Fruit fly (Drosophila melanogaster) whole organism, embryonic: Measurements from ENCODE around the gene CG32432.
A peak's percentile ranks its signal among the peaks of the same experiment; 100 is the strongest.

Experiments used
- Adf1 ChIP-seq: fragments of 200-800 bp; sonication (Bioruptor generic); IDR thresholded peaks from 2 replicates; pipeline ENCODE4 v1.3.6; 2022; ENCODE audit warnings: missing biosample characterization, missing genetic modification characterization
- Atf6 ChIP-seq: fragments of 200-800 bp; sonication (Bioruptor generic); IDR thresholded peaks from 2 replicates; pipeline ENCODE4 v1.3.6; 2022; ENCODE audit warnings: missing biosample characterization, missing genetic modification characterization
- BtbVII ChIP-seq: fragments of 200-800 bp; sonication (Bioruptor generic); optimal IDR thresholded peaks from 3 replicates; lab custom pipeline; 2017; ENCODE audit warnings: missing biosample characterization, mild to moderate bottlenecking, missing genetic modification characterization
- Bteb2 ChIP-seq: fragments of 200-800 bp; sonication (Bioruptor generic); optimal IDR thresholded peaks from 2 replicates; lab custom pipeline; 2016; ENCODE audit warnings: missing biosample characterization, missing genetic modification characterization
- CG11560 ChIP-seq: fragments of 200-800 bp; sonication (Bioruptor generic); IDR thresholded peaks from 3 replicates; pipeline ENCODE4 v1.3.6; 2022; ENCODE audit warnings: missing biosample characterization, missing genetic modification characterization
- CG12071 ChIP-seq: fragments of 200-800 bp; sonication (Bioruptor generic); optimal IDR thresholded peaks from 3 replicates; lab custom pipeline; 2018; ENCODE audit warnings: missing biosample characterization, mild to moderate bottlenecking, missing genetic modification characterization
- CG13287 ChIP-seq: fragments of 200-800 bp; sonication (Bioruptor generic); IDR thresholded peaks from 2 replicates; pipeline ENCODE4 v1.3.6; 2022; ENCODE audit warnings: missing biosample characterization, missing genetic modification characterization; ENCODE audit not compliant: partially characterized antibody
- CG13296 ChIP-seq: fragments of 200-800 bp; sonication (Bioruptor generic); optimal IDR thresholded peaks from 3 replicates; lab custom pipeline; 2018; ENCODE audit warnings: missing biosample characterization, mild to moderate bottlenecking, missing genetic modification characterization
- CG14860 ChIP-seq: fragments of 200-800 bp; sonication (Bioruptor generic); IDR thresholded peaks from 3 replicates; pipeline ENCODE4 v1.3.6; 2022; ENCODE audit warnings: missing biosample characterization, missing genetic modification characterization; ENCODE audit not compliant: partially characterized antibody
- CG1529 ChIP-seq: fragments of 200-800 bp; sonication (Bioruptor generic); optimal IDR thresholded peaks from 3 replicates; lab custom pipeline; 2018; ENCODE audit warnings: missing biosample characterization, missing genetic modification characterization
- CG16779 ChIP-seq: fragments of 200-800 bp; sonication (Bioruptor generic); IDR thresholded peaks from 2 replicates; pipeline ENCODE4 v1.3.6; 2022; ENCODE audit warnings: missing biosample characterization, missing genetic modification characterization
- CG17359 ChIP-seq: fragments of 200-800 bp; sonication (Bioruptor generic); optimal IDR thresholded peaks from 3 replicates; lab custom pipeline; 2018; ENCODE audit warnings: missing biosample characterization, mild to moderate bottlenecking, missing genetic modification characterization, moderate library complexity
- CG2129 ChIP-seq: fragments of 200-800 bp; sonication (Bioruptor generic); IDR thresholded peaks from 2 replicates; pipeline ENCODE4 v1.3.6; 2022; ENCODE audit warnings: missing biosample characterization, missing genetic modification characterization; ENCODE audit not compliant: partially characterized antibody
- CG2678 ChIP-seq: fragments of 200-800 bp; sonication (Bioruptor generic); optimal IDR thresholded peaks from 3 replicates; lab custom pipeline; 2019; ENCODE audit warnings: missing biosample characterization, mild to moderate bottlenecking, missing genetic modification characterization, moderate library complexity
- CG30403 ChIP-seq: fragments of 200-800 bp; sonication (Bioruptor generic); optimal IDR thresholded peaks from 3 replicates; lab custom pipeline; 2016; ENCODE audit warnings: missing biosample characterization, missing genetic modification characterization
- CG33213 ChIP-seq: fragments of 200-800 bp; sonication (Bioruptor generic); optimal IDR thresholded peaks from 3 replicates; lab custom pipeline; 2016; ENCODE audit warnings: missing biosample characterization, missing genetic modification characterization
- CG34224 ChIP-seq: fragments of 200-800 bp; sonication (Bioruptor generic); IDR thresholded peaks from 3 replicates; pipeline ENCODE4 v1.3.6; 2022; ENCODE audit warnings: missing biosample characterization, missing genetic modification characterization; ENCODE audit not compliant: partially characterized antibody
- CG3995 ChIP-seq: fragments of 200-800 bp; sonication (Bioruptor generic); optimal IDR thresholded peaks from 3 replicates; lab custom pipeline; 2016; ENCODE audit warnings: missing biosample characterization, missing genetic modification characterization
- CG7745 ChIP-seq: fragments of 200-800 bp; sonication (Bioruptor generic); optimal IDR thresholded peaks from 2 replicates; lab custom pipeline; 2018; ENCODE audit warnings: missing biosample characterization, mild to moderate bottlenecking, missing genetic modification characterization, moderate library complexity
- CG7928 ChIP-seq: fragments of 200-800 bp; sonication (Bioruptor generic); optimal IDR thresholded peaks from 2 replicates; lab custom pipeline; 2017; ENCODE audit warnings: missing biosample characterization, mild to moderate bottlenecking, missing genetic modification characterization
- CG8290 ChIP-seq, 3 experiments: fragments of 200-800 bp; sonication (Bioruptor generic); optimal IDR thresholded peaks; 2 replicates each; lab custom pipeline; 2016 to 2019; ENCODE audit warnings: missing biosample characterization in 3 of 3, missing genetic modification characterization in 3 of 3, mild to moderate bottlenecking in 2 of 3, moderate library complexity in 1 of 3
- CoRest ChIP-seq: fragments of 200-800 bp; sonication (Bioruptor generic); optimal IDR thresholded peaks from 3 replicates; lab custom pipeline; 2018; ENCODE audit warnings: missing biosample characterization, mild to moderate bottlenecking, missing genetic modification characterization, moderate library complexity
- HLH4C ChIP-seq: fragments of 200-800 bp; sonication (Bioruptor generic); IDR thresholded peaks from 3 replicates; pipeline ENCODE4 v1.3.6; 2022; ENCODE audit warnings: missing biosample characterization, missing genetic modification characterization; ENCODE audit not compliant: partially characterized antibody
- Hr3 ChIP-seq: fragments of 200-800 bp; sonication (Bioruptor generic); optimal IDR thresholded peaks from 3 replicates; lab custom pipeline; 2016; ENCODE audit warnings: missing biosample characterization, missing genetic modification characterization
- Kr ChIP-seq: fragments of 200-800 bp; sonication (Bioruptor generic); optimal IDR thresholded peaks from 2 replicates; lab custom pipeline; 2017; ENCODE audit warnings: missing biosample characterization, mild to moderate bottlenecking, missing genetic modification characterization
- MESR4 ChIP-seq: fragments of 200-800 bp; sonication (Bioruptor generic); optimal IDR thresholded peaks from 2 replicates; lab custom pipeline; 2018; ENCODE audit warnings: missing biosample characterization, mild to moderate bottlenecking, missing genetic modification characterization, moderate library complexity
- Med ChIP-seq: fragments of 200-800 bp; sonication (Bioruptor generic); peaks from one replicate; lab custom pipeline; 2016; ENCODE audit warnings: missing biosample characterization, missing genetic modification characterization, mild to moderate bottlenecking, inconsistent platforms, moderate library complexity
- Neu2 ChIP-seq: fragments of 200-800 bp; sonication (Bioruptor generic); optimal IDR thresholded peaks from 3 replicates; lab custom pipeline; 2016; ENCODE audit warnings: missing biosample characterization, missing genetic modification characterization, borderline replicate concordance
- Sry-β ChIP-seq: fragments of 200-800 bp; sonication (Bioruptor generic); optimal IDR thresholded peaks from 2 replicates; lab custom pipeline; 2018; ENCODE audit warnings: missing biosample characterization, mild to moderate bottlenecking, missing genetic modification characterization, moderate library complexity
- Sry-δ ChIP-seq: fragments of 200-800 bp; sonication (Bioruptor generic); optimal IDR thresholded peaks from 2 replicates; lab custom pipeline; 2016; ENCODE audit warnings: missing biosample characterization, missing genetic modification characterization
- Xrp1 ChIP-seq: fragments of 200-800 bp; sonication (Bioruptor generic); IDR thresholded peaks from 2 replicates; pipeline ENCODE4 v1.3.6; 2022; ENCODE audit warnings: missing biosample characterization, missing genetic modification characterization
- YL-1 ChIP-seq: fragments of 200-800 bp; sonication (Bioruptor generic); optimal IDR thresholded peaks from 3 replicates; lab custom pipeline; 2017; ENCODE audit warnings: missing biosample characterization, mild to moderate bottlenecking, missing genetic modification characterization
- ash1 ChIP-seq: fragments of 200-800 bp; sonication (Bioruptor generic); optimal IDR thresholded peaks from 2 replicates; lab custom pipeline; 2018; ENCODE audit warnings: missing biosample characterization, mild to moderate bottlenecking, missing genetic modification characterization
- ci ChIP-seq: fragments of 200-800 bp; sonication (Bioruptor generic); IDR thresholded peaks from 3 replicates; pipeline ENCODE4 v1.3.6; 2022; ENCODE audit warnings: missing biosample characterization, missing genetic modification characterization
- da ChIP-seq: fragments of 200-800 bp; sonication (Bioruptor generic); optimal IDR thresholded peaks from 2 replicates; lab custom pipeline; 2016; ENCODE audit warnings: missing biosample characterization, missing genetic modification characterization
- dm ChIP-seq: fragments of 200-800 bp; sonication (Bioruptor generic); optimal IDR thresholded peaks from 3 replicates; lab custom pipeline; 2016; ENCODE audit warnings: missing biosample characterization, missing genetic modification characterization
- eve ChIP-seq, 2 experiments: fragments of >200 bp; optimal IDR thresholded peaks; 2 replicates each; lab custom pipeline; 2017; ENCODE audit warnings: missing biosample characterization in 2 of 2, missing genetic modification characterization in 2 of 2
- gce ChIP-seq: fragments of 200-800 bp; sonication (Bioruptor generic); IDR thresholded peaks from 3 replicates; pipeline ENCODE4 v1.3.6; 2022; ENCODE audit warnings: missing biosample characterization, missing genetic modification characterization
- gfzf ChIP-seq: fragments of 200-800 bp; sonication (Bioruptor generic); optimal IDR thresholded peaks from 2 replicates; lab custom pipeline; 2016; ENCODE audit warnings: missing biosample characterization, mild to moderate bottlenecking, missing genetic modification characterization, moderate library complexity
- insv ChIP-seq, 2 experiments: fragments of 200-800 bp; sonication (Bioruptor generic); optimal IDR thresholded peaks; 3 replicates each; lab custom pipeline; 2016 to 2018; ENCODE audit warnings: missing biosample characterization in 2 of 2, missing genetic modification characterization in 2 of 2
- otp ChIP-seq: fragments of 200-800 bp; sonication (Bioruptor generic); IDR thresholded peaks from 3 replicates; pipeline ENCODE4, ENCODE4 v1.3.6; 2022; ENCODE audit warnings: missing biosample characterization, missing genetic modification characterization
- row ChIP-seq: fragments of 200-800 bp; sonication (Bioruptor generic); IDR thresholded peaks from 3 replicates; pipeline ENCODE4 v1.3.6; 2022; ENCODE audit warnings: missing biosample characterization, missing genetic modification characterization
- stc ChIP-seq: fragments of 200-800 bp; sonication (Bioruptor generic); IDR thresholded peaks from 2 replicates; pipeline ENCODE4 v1.3.6; 2022; ENCODE audit warnings: missing biosample characterization, missing genetic modification characterization
- stwl ChIP-seq: fragments of 200-800 bp; sonication (Bioruptor generic); optimal IDR thresholded peaks from 3 replicates; lab custom pipeline; 2018; ENCODE audit warnings: missing biosample characterization, mild to moderate bottlenecking, missing genetic modification characterization, moderate library complexity
- trem ChIP-seq: fragments of 200-800 bp; optimal IDR thresholded peaks from 3 replicates; lab custom pipeline; 2019; ENCODE audit warnings: missing biosample characterization, mild to moderate bottlenecking, missing genetic modification characterization, moderate library complexity
- twi ChIP-seq: fragments of 200-800 bp; optimal IDR thresholded peaks from 2 replicates; lab custom pipeline; 2019; ENCODE audit warnings: missing biosample characterization, mild to moderate bottlenecking, missing genetic modification characterization, moderate library complexity
- z ChIP-seq: fragments of 200-800 bp; sonication (Bioruptor generic); IDR thresholded peaks from 3 replicates; pipeline ENCODE4 v1.3.6; 2022; ENCODE audit warnings: missing biosample characterization, missing genetic modification characterization
- zen2 ChIP-seq: fragments of 200-800 bp; sonication (Bioruptor generic); IDR thresholded peaks from 3 replicates; pipeline ENCODE4 v1.3.6; 2022; ENCODE audit warnings: missing biosample characterization, missing genetic modification characterization; ENCODE audit not compliant: partially characterized antibody

The CG32432 gene

DNA sequence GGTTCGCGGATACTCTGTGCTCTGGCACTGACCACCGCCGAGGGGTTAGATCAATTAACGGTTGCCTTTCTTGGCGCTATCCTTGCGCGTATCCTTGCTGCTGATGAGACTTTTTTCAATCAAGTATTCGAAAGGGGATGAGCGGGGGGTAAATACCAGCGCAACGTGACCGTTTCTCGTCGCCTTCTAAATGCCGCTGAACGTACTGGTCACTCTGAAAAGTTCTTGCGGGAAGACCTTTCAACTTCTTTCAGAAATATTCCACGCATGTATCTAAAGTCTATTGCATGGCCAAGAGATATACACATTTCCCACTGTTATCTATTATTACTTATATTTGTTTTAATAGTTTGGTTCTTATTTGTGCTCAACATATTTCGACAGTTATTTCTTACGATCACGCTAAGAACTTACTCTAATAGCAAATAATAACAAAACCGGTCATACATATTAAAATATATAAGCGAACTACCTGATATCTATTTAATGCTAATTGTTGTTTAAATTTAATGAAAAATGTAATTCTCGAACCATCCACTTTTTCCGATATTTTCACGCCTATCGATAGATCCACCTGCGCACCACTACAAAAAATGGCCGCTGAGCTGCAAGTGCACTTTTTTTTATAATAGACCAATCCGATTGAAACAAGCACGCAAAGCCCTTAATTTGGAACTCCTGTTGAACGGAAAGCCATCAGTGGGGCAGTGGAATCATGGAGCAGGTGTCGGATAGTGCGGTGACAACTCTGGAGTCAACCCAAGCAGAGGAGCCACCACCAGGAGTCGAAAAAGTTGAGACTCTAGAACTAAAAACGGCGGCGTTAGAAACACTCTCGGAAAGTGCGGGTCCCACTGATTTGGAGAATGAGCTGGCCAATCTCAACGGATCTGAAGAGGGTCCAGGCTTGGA lies 75.6 kb downstream of the CG32432 start, which contains the start of the genes CG3634 and HIPP1 (continued):
- TF ChIP-seq Sry-β (peak; percentile 64), Hr3 (GFP tag; lab: Kevin White, UChicago) (no peak), trem (tag; lab: Kevin White, UChicago) (peak; percentile 82), CG2678 (tag; lab: Kevin White, UChicago) (no peak), twi (tag; lab: Kevin White, UChicago) (no peak), row (GFP tag; lab: Robert Waterston, UW) (peak; percentile 84), CG7928 (GFP tag; lab: Kevin White, UChicago) (no peak), gce (GFP tag; lab: Robert Waterston, UW) (no peak), Xrp1 (GFP tag; lab: Robert Waterston, UW) (peak; percentile 22; the same call in 1 of the 2 replicates), CG7745 (no peak), stwl (tag; lab: Kevin White, UChicago) (peak; percentile 9), CG12071 (GFP tag; lab: Kevin White, UChicago) (no peak), CG14860 (peak; percentile 42; the same call in 2 of the 3 replicates), Bteb2 (GFP tag; lab: Kevin White, UChicago) (no peak), YL-1 (peak; percentile 72), Sry-δ (peak; percentile 80), ci (GFP tag; lab: Robert Waterston, UW) (no peak), CG33213 (GFP tag; lab: Kevin White, UChicago) (no peak), MESR4 (GFP tag; lab: Kevin White, UChicago) (peak; percentile 90), CG17359 (no peak), CG13296 (GFP tag; lab: Kevin White, UChicago) (no peak), BtbVII (no peak), Kr (GFP tag; lab: Kevin White, UChicago) (no peak), Neu2 (GFP tag; lab: Kevin White, UChicago) (no peak), ash1 (GFP tag; lab: Kevin White, UChicago) (no peak), HLH4C (no peak), CG3995 (GFP tag; lab: Kevin White, UChicago) (peak; percentile 27), CG30403 (peak; percentile 34), CG11560 (tag; lab: Robert Waterston, UW) (no peak), CoRest (peak; percentile 53), dm (GFP tag; lab: Kevin White, UChicago) (no peak), da (GFP tag; lab: Kevin White, UChicago) (no peak), eve (GFP tag; optimal IDR thresholded peaks at IDR 0.05; lab: Kevin White, UChicago) (no peak), gfzf (GFP tag; lab: Kevin White, UChicago) (peak; percentile 83), CG1529 (GFP tag; lab: Kevin White, UChicago) (no peak), Med (GFP tag; lab: Kevin White, UChicago) (peak; percentile 67), CG8290 (GFP tag; optimal IDR thresholded peaks at IDR 0.05; lab: Kevin White, UChicago) (peak; percentile 3), CG8290 (tag; optimal IDR thresholded peaks at IDR 0.05; lab: Kevin White, UChicago) (no peak), Atf6 (GFP tag; lab: Robert Waterston, UW) (0 out of 2 replicates have a peak, but pooled peaks have one; percentile 34), Adf1 (no peak), CG2129 (GFP tag; lab: Robert Waterston, UW) (no peak), otp (GFP tag; lab: Robert Waterston, UW) (no peak), stc (no peak), CG34224 (GFP tag; lab: Robert Waterston, UW) (peak; percentile 73), zen2 (peak; percentile 52; the same call in 1 of the 3 replicates), CG13287 (GFP tag; lab: Robert Waterston, UW) (peak; percentile 75), z (no peak), CG16779 (GFP tag; lab: Robert Waterston, UW) (no peak), insv (GFP tag; optimal IDR thresholded peaks at IDR 0.05; lab: Kevin White, UChicago) (no peak)
